Fruit fly (Drosophila melanogaster): ENCODE results near the gene Surf6.

Gene Surf6

dm6 chr3R:19875118-19875887 lies 29.4 kb downstream of the Surf6 start, which contains the start of gene Mrp5 (continued):
- peak; percentile 35 for TF ChIP-seq CG6813 (GFP tag; optimal IDR thresholded peaks at IDR 0.05)
- no peak for TF ChIP-seq pho (GFP tag; optimal IDR thresholded peaks at IDR 0.05)
- peak; percentile 29; the same call in 1 of the 2 replicates for TF ChIP-seq H2.0 (GFP tag; IDR thresholded peaks at IDR 0.05)
- no peak for TF ChIP-seq Adf1 (GFP tag; IDR thresholded peaks at IDR 0.05)
- peak; percentile 18; the same call in 1 of the 2 replicates for TF ChIP-seq Oaz (GFP tag; IDR thresholded peaks at IDR 0.05)
- TF ChIP-seq unc-4 (GFP tag; IDR thresholded peaks at IDR 0.05; ENCODE audit: partially characterized antibody) = no peak
- TF ChIP-seq Sry-δ (GFP tag; optimal IDR thresholded peaks at IDR 0.05) = no peak
- TF ChIP-seq CG34224 (GFP tag; IDR thresholded peaks at IDR 0.05; ENCODE audit: partially characterized antibody) = 0 out of 3 replicates have a peak, but pooled peaks have one; percentile 15
- TF ChIP-seq HLH4C (GFP tag; IDR thresholded peaks at IDR 0.05; ENCODE audit: partially characterized antibody) = 0 out of 3 replicates have a peak, but pooled peaks have one; percentile 46
- peak; percentile 46; the same call in 1 of the 3 replicates for TF ChIP-seq Dbx (GFP tag; IDR thresholded peaks at IDR 0.05)
- peak; percentile 75 for TF ChIP-seq crol (GFP tag; IDR thresholded peaks at IDR 0.05)
- no peak for TF ChIP-seq tap (tag; optimal IDR thresholded peaks at IDR 0.05)
- TF ChIP-seq klu (GFP tag; IDR thresholded peaks at IDR 0.05) = no peak
- TF ChIP-seq schlank (tag; optimal IDR thresholded peaks at IDR 0.05) = no peak
- TF ChIP-seq CG9932 (GFP tag; IDR thresholded peaks at IDR 0.05) = no peak; the same call in 1 of the 2 replicates
- no peak for TF ChIP-seq hb (GFP tag; IDR thresholded peaks at IDR 0.05; ENCODE audit: partially characterized antibody)
- peak; percentile 77 for TF ChIP-seq Rfx (GFP tag; IDR thresholded peaks at IDR 0.05)
- no peak for TF ChIP-seq Eip74EF (GFP tag; optimal IDR thresholded peaks at IDR 0.05)
- TF ChIP-seq CG33213 (GFP tag; optimal IDR thresholded peaks at IDR 0.05) = no peak
- peak; percentile 52 for TF ChIP-seq Jarid2 (GFP tag; optimal IDR thresholded peaks at IDR 0.05)
- TF ChIP-seq Oli (tag; optimal IDR thresholded peaks at IDR 0.05) = peak; percentile 11
- no peak for TF ChIP-seq CHES-1-like (GFP tag; optimal IDR thresholded peaks at IDR 0.05)
- peak; percentile 40 for TF ChIP-seq CG10267 (tag; optimal IDR thresholded peaks at IDR 0.05)
- peak; percentile 4 for TF ChIP-seq Ets97D (GFP tag; optimal IDR thresholded peaks at IDR 0.05)
- TF ChIP-seq repo (GFP tag; optimal IDR thresholded peaks at IDR 0.05) = no peak
- TF ChIP-seq crc (GFP tag; optimal IDR thresholded peaks at IDR 0.05) = no peak
- TF ChIP-seq Bteb2 (GFP tag; optimal IDR thresholded peaks at IDR 0.05) = peak; percentile 11
- no peak for TF ChIP-seq Myb (GFP tag; optimal IDR thresholded peaks at IDR 0.05)
- no peak for TF ChIP-seq ro (GFP tag; IDR thresholded peaks at IDR 0.05)
- TF ChIP-seq chif (GFP tag; optimal IDR thresholded peaks at IDR 0.05) = no peak
- TF ChIP-seq knrl (GFP tag; IDR thresholded peaks at IDR 0.05; ENCODE audit: partially characterized antibody) = no peak
- TF ChIP-seq CG14965 (GFP tag; optimal IDR thresholded peaks at IDR 0.05; ENCODE audit: borderline replicate concordance) = no peak
- peak; percentile 53 for TF ChIP-seq CG7839 (tag; optimal IDR thresholded peaks at IDR 0.05)
- TF ChIP-seq Deaf1 (tag; optimal IDR thresholded peaks at IDR 0.05) = no peak
- no peak for TF ChIP-seq CG4404 (GFP tag; IDR thresholded peaks at IDR 0.05)
- TF ChIP-seq CG15514 (GFP tag; optimal IDR thresholded peaks at IDR 0.05) = peak; percentile 32
- peak; percentile 36; the same call in 2 of the 3 replicates for TF ChIP-seq Mrtf (GFP tag; IDR thresholded peaks at IDR 0.05)
- no peak for TF ChIP-seq psq (GFP tag; optimal IDR thresholded peaks at IDR 0.05)
- TF ChIP-seq tna (GFP tag; IDR thresholded peaks at IDR 0.05; ENCODE audit: partially characterized antibody) = peak; percentile 15; the same call in 1 of the 2 replicates
- TF ChIP-seq Hmr (GFP tag; optimal IDR thresholded peaks at IDR 0.05) = peak; percentile 52
- no peak for TF ChIP-seq Dad (GFP tag; optimal IDR thresholded peaks at IDR 0.05)
- no peak for TF ChIP-seq CG8290 (GFP tag; optimal IDR thresholded peaks at IDR 0.05)
- peak in 1 of 2 experiments; percentile 20 for TF ChIP-seq CG8290 (tag; optimal IDR thresholded peaks at IDR 0.05)
- TF ChIP-seq B-H2 (GFP tag; optimal IDR thresholded peaks at IDR 0.05) = no peak
- TF ChIP-seq CG3838 (GFP tag; optimal IDR thresholded peaks at IDR 0.05) = no peak
- TF ChIP-seq aop (GFP tag; IDR thresholded peaks at IDR 0.05) = peak; percentile 49; the same call in 1 of the 2 replicates
- no peak for TF ChIP-seq Neu2 (GFP tag; optimal IDR thresholded peaks at IDR 0.05; ENCODE audit: borderline replicate concordance)
- no peak for TF ChIP-seq CG31388 (GFP tag; optimal IDR thresholded peaks at IDR 0.05)
- TF ChIP-seq cad (GFP tag; optimal IDR thresholded peaks at IDR 0.05) = no peak
